Worm (Caenorhabditis elegans) whole organism, L4/young adult: ENCODE measurements around the gene Y27F2A.6.
"Not testable (repeated sequence)": the region's sequence is repeated elsewhere in the genome, so short reads cannot be mapped to it uniquely, and the experiment has no call there.

Experiments
- W03F9.2 ChIP-seq: fragments of 150-350 bp; optimal IDR thresholded peaks from 2 replicates; lab custom pipeline; 2014; ENCODE audit warnings: missing biosample characterization, missing genetic modification characterization
- dao-5 ChIP-seq: sonication (generic microtip); optimal IDR thresholded peaks from 2 replicates; lab custom pipeline; 2016; ENCODE audit warnings: missing genotype, missing genetic modification characterization, moderate library complexity, missing compliant biosample characterization
- him-1 ChIP-seq: sonication (generic microtip); optimal IDR thresholded peaks from 2 replicates; lab custom pipeline; 2016; ENCODE audit warnings: missing genotype, missing genetic modification reagents, missing genetic modification characterization, missing compliant biosample characterization

Y27F2A.6 gene

DNA sequence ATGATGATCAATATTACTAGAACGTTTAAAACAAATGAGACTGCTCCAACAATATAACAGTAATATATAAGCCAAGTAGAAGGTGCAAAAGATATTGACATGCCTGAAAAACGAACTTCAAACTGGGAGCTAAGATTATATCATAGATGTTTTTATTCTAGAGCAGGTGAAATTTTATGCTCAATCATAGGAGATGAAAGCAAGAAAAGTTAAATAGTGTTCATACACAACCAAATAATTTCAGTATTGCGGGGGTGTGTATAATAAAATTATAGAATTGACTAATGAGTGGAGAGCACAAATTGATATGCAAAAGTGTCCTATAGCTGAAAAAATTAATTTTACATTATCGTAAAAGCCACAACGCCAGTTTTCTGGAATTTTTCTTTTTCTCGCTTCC lies 24.2 kb downstream of the Y27F2A.6 start, which contains the start of gene sri-34:
sri-34 (minus strand) TSS at position 101 of the 400 bp plus-strand sequence.
- no peak for TF ChIP-seq dao-5
- TF ChIP-seq him-1 (tag; lab: Kevin White, UChicago) = no peak
- TF ChIP-seq W03F9.2 (tag; lab: Kevin White, UChicago) = no peak

- TF ChIP-seq dao-5 (no peak), W03F9.2 (tag; lab: Kevin White, UChicago) (no peak), him-1 (tag; lab: Kevin White, UChicago) (no peak)
Observed at ce11 chrII:3156749-3157148, 26.5 kb downstream of the Y27F2A.6 start, which contains the start of gene sri-33. Gene sri-33, minus strand, starts transcription at chrII:3156849.

- TF ChIP-seq W03F9.2 (tag; lab: Kevin White, UChicago) (no peak), dao-5 (no peak), him-1 (tag; lab: Kevin White, UChicago) (no peak)
Observed at ce11 chrII:3154383-3154782, 28.8 kb downstream of the Y27F2A.6 start, which contains the start of gene sri-32. Gene sri-32, minus strand, starts transcription at chrII:3154483.

DNA sequence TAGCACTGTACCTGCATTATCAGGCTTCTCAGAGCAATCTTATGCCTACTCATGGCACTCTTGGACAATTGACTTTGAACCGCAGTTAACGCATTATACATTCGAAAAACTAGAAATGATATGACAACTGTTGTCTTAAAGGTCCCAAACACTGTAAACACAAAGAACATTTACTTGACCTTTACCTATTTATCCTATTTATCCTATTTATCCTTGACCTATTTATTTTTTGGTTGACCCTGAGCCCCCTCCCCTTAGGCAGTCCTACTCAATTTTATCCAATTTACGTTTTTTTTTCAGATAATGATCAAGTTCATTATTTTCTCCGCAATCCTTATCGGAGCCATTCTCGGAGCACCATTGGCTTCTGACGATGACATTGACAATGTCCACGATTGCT lies 31.6 kb downstream of the Y27F2A.6 start, which contains the start of the genes T10D4.14 and T10D4.19:
T10D4.14 (minus strand) TSS at position 101 of the 400 bp plus-strand sequence.
T10D4.19 (plus strand) TSS at position 304 of the 400 bp plus-strand sequence.
- TF ChIP-seq him-1 (tag; lab: Kevin White, UChicago) (no peak), dao-5 (no peak), W03F9.2 (tag; lab: Kevin White, UChicago) (no peak)

DNA sequence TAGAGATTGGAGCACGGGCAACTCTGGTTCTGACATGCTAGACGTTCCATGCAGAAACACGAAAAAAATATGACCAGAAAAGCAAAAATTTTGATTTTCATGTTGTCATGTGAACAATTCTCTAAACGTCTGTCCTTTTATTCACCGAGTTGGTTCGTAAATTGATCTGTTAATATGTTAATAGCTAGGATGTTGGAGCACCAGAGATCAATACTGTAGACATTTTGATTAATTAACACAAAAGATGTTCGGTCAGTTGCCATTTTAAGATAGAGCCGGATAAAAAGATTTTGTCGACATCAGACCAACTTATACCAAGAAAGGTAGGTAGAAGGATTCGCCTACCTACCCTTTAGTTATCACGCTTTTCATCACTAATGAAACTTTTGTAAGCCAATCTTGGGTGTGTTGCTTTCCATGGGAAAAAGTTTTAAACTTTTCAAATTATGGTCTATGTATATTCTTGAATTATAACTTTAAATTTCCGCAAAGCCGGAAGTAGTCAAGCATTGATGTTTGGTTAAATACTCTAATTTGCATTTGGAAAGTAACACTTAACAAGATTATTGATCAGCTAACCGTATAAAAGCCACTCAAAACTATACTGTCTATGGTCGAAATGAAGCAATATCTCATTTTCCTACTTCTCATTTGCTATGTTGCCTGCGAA lies 33.5 kb downstream of the Y27F2A.6 start, which contains the start of the genes T10D4.11 and T10D4.1:
T10D4.11 (minus strand) TSS at position 101 of the 670 bp plus-strand sequence.
T10D4.1 (plus strand) TSS at position 620 of the 670 bp plus-strand sequence.
- TF ChIP-seq dao-5 = no peak
- TF ChIP-seq him-1 (tag; lab: Kevin White, UChicago) = no peak
- no peak for TF ChIP-seq W03F9.2 (tag; lab: Kevin White, UChicago)

DNA sequence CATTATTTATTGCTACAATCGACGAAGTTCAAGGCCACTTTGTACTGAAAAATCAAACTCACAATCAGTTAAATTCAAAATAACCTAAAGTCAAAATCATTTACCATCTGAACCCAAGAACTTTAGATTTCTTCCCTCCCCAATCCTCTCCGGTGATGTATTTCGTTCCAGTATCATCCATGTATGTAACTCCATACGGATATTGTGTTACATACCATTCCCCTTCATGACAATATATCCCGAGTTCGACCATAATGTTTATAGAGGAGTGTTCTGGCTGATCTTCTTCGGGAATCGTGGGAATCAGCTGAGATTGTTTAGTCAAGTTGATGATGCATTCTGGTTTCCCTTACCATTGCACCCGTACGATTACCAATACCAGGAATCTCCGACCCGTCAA lies 34.8 kb downstream of the Y27F2A.6 start:
- no peak for TF ChIP-seq W03F9.2 (tag; lab: Kevin White, UChicago)
- no peak for TF ChIP-seq dao-5
- TF ChIP-seq him-1 (tag; lab: Kevin White, UChicago) = no peak

DNA sequence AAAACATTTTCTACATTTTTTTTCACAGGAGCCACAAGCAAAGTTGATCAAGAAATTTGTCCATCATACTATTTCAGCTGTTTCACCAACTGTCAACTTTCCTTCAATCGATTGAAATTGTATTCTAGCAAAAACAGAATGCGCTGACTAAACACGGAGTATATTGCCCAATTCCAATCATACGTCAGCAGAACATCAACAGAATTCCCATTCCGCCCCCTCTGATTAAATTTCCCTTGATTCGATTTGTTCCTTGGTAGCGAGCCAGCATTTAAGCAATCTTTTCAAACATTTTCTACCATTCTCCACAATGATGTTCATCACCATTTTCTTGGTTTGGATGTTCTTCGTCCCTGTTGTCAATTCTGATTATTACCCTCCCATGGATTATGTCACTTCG lies 37.4 kb downstream of the Y27F2A.6 start, which contains the start of gene T10D4.15:
T10D4.15 (plus strand) TSS at position 301 of the 400 bp plus-strand sequence.
- TF ChIP-seq him-1 (tag; lab: Kevin White, UChicago) (no peak), W03F9.2 (tag; lab: Kevin White, UChicago) (no peak), dao-5 (no peak)

DNA sequence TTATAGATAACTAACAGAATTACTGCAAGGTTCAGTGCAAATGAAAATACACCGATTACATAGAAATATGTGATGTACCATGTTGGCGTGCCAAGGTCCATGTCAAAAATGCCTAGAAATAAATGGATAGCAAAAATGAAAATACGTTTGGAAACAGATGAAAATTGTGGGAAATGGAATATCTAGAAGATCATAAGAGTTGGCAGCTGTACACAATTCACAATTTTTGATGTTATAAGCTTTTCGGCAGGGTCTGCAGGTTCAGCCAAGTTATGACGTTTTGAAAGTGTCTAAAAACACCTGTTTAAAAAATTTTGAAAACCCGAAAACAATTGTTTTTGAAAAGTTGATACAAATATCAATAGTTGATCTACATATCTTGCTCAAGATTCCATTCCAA lies 38.6 kb downstream of the Y27F2A.6 start, which contains the start of gene sri-43:
sri-43 (minus strand) TSS at position 101 of the 400 bp plus-strand sequence.
- not testable (repeated sequence) for TF ChIP-seq W03F9.2 (tag; lab: Kevin White, UChicago); dao-5; him-1 (tag; lab: Kevin White, UChicago)

DNA sequence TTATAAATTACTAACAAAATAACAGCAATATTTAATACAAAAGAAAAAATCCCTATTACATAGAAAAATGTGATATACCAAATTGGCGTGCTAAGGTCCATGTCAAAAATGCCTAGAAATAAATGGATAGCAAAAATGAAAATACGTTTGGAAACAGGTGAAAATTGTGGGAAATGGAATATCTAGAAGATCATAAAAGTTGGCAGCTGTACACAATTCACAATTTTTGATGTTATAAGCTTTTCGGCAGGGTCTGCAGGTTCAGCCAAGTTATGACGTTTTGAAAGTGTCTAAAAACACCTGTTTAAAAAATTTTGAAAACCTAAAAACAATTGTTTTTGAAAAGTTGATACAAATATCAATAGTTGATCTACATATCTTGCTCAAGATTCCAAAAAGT lies 40.3 kb downstream of the Y27F2A.6 start, which contains the start of gene sri-42:
sri-42 (minus strand) TSS at position 101 of the 400 bp plus-strand sequence.
- TF ChIP-seq dao-5; W03F9.2 (tag; lab: Kevin White, UChicago); him-1 (tag; lab: Kevin White, UChicago): not testable (repeated sequence)

DNA sequence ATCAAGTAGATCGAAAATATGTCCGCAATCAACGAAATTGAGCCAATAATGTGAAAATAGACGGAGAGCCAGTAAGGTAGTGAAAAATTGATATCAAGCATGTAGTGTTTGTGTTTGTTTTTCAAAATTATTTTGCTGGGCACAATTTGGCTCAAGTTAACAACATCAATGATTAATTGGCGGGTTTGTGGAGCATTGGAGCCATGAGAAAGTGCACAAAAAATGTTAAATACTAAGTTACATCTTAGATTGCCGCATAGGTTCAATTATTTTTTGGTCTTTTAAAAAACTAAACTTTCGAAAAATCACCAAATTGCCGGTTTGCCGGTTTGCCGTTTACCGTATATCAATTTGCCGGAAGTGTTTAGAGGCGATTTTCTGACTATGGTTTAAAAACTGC lies 45.4 kb downstream of the Y27F2A.6 start, which contains the start of gene sri-54:
sri-54 (minus strand) TSS at position 101 of the 400 bp plus-strand sequence.
- TF ChIP-seq dao-5 = no peak
- no peak for TF ChIP-seq W03F9.2 (tag; lab: Kevin White, UChicago)
- TF ChIP-seq him-1 (tag; lab: Kevin White, UChicago) = no peak

ce11 chrII:3135293-3135692 lies 47.9 kb downstream of the Y27F2A.6 start:
- TF ChIP-seq dao-5 (no peak), W03F9.2 (tag; lab: Kevin White, UChicago) (no peak), him-1 (tag; lab: Kevin White, UChicago) (no peak)
